Worm (Caenorhabditis elegans): ENCODE data around the gene fbxb-30.

DNA sequence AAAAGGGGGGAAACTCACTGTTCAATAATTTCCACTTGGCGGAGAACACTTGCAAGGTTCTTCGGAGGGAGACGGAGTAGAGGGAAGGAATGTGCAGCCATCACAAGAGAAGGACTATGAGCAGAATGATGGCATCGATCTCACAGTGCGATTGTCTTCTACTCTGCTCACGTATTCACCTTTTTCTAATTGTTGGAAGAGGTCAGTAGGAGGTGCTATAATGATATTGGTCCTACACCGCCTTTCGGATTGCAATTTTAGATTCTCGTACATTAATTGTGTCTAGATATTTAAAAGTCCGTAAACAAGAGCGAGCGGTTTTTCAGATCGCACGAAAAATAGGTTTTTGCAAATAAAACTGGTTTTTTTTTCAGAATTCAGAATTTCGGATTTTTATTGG lies 39.2 kb upstream of the fbxb-30 start, which contains the start of gene fbxb-39:
- TF ChIP-seq pha-4 (tag; optimal IDR thresholded peaks at IDR 0.05), result no peak
- TF ChIP-seq hlh-13 (GFP tag; optimal IDR thresholded peaks at IDR 0.05), result no peak
- TF ChIP-seq odd-2 (tag; optimal IDR thresholded peaks at IDR 0.05), result no peak
- no peak for TF ChIP-seq pag-3 (tag; optimal IDR thresholded peaks at IDR 0.05; ENCODE audit: borderline replicate concordance)
- TF ChIP-seq dve-1 (tag; optimal IDR thresholded peaks at IDR 0.05), result no peak
- no peak for TF ChIP-seq hlh-8 (tag; optimal IDR thresholded peaks at IDR 0.05)
